Fruit fly (Drosophila melanogaster) whole organism, embryonic: ENCODE data around the gene Hrs.

Experiments
- Aef1 ChIP-seq: fragments of 200-800 bp; sonication (Bioruptor generic); IDR thresholded peaks from 3 replicates; pipeline ENCODE4 v1.3.6; 2022; ENCODE audit warnings: missing biosample characterization, missing genetic modification characterization
- Atf-2 ChIP-seq: fragments of 200-800 bp; sonication (Bioruptor generic); optimal IDR thresholded peaks from 2 replicates; lab custom pipeline; 2016; ENCODE audit warnings: missing biosample characterization, missing genetic modification characterization
- Atf3 ChIP-seq: fragments of 200-800 bp; sonication (Bioruptor generic); optimal IDR thresholded peaks from 3 replicates; lab custom pipeline; 2016; ENCODE audit warnings: missing biosample characterization, missing genetic modification characterization
- Bdp1 ChIP-seq: fragments of 200-800 bp; sonication (Bioruptor generic); optimal IDR thresholded peaks from 3 replicates; lab custom pipeline; 2016; ENCODE audit warnings: missing biosample characterization, missing genetic modification characterization
- CG11398 ChIP-seq: fragments of 200-800 bp; sonication (Bioruptor generic); optimal IDR thresholded peaks from 2 replicates; lab custom pipeline; 2016; ENCODE audit warnings: missing biosample characterization, missing genetic modification characterization
- CG1233 ChIP-seq: fragments of 200-800 bp; sonication (Bioruptor generic); optimal IDR thresholded peaks from 4 replicates; lab custom pipeline; 2018; ENCODE audit warnings: missing biosample characterization, mild to moderate bottlenecking, missing genetic modification characterization
- CG12659 ChIP-seq: fragments of 200-800 bp; sonication (Bioruptor generic); optimal IDR thresholded peaks from 3 replicates; lab custom pipeline; 2017; ENCODE audit warnings: mild to moderate bottlenecking, missing biosample characterization, missing genetic modification reagents, missing genetic modification characterization
- CG14860 ChIP-seq: fragments of 200-800 bp; sonication (Bioruptor generic); IDR thresholded peaks from 3 replicates; pipeline ENCODE4 v1.3.6; 2022; ENCODE audit warnings: missing biosample characterization, missing genetic modification characterization; ENCODE audit not compliant: partially characterized antibody
- CG15514 ChIP-seq: fragments of 200-800 bp; sonication (Bioruptor generic); optimal IDR thresholded peaks from 3 replicates; lab custom pipeline; 2017; ENCODE audit warnings: missing biosample characterization, missing genetic modification characterization, mild to moderate bottlenecking, moderate library complexity, missing genetic modification reagents
- CG16779 ChIP-seq: fragments of 200-800 bp; sonication (Bioruptor generic); IDR thresholded peaks from 2 replicates; pipeline ENCODE4 v1.3.6; 2022; ENCODE audit warnings: missing biosample characterization, missing genetic modification characterization
- CG16815 ChIP-seq: fragments of 200-800 bp; sonication (Bioruptor generic); optimal IDR thresholded peaks from 3 replicates; lab custom pipeline; 2017; ENCODE audit warnings: missing biosample characterization, mild to moderate bottlenecking, missing genetic modification characterization
- CG17385 ChIP-seq: fragments of 200-800 bp; sonication (Bioruptor generic); optimal IDR thresholded peaks from 3 replicates; lab custom pipeline; 2018; ENCODE audit warnings: missing biosample characterization, mild to moderate bottlenecking, missing genetic modification characterization
- CG17568 ChIP-seq: fragments of 200-800 bp; sonication (Bioruptor generic); optimal IDR thresholded peaks from 2 replicates; lab custom pipeline; 2018; ENCODE audit warnings: missing biosample characterization, mild to moderate bottlenecking, missing genetic modification characterization, moderate library complexity
- CG17912 ChIP-seq: fragments of 200-800 bp; sonication (Bioruptor generic); optimal IDR thresholded peaks from 2 replicates; lab custom pipeline; 2018; ENCODE audit warnings: missing biosample characterization, mild to moderate bottlenecking, missing genetic modification characterization
- CG18764 ChIP-seq: fragments of 200-800 bp; sonication (Bioruptor generic); optimal IDR thresholded peaks from 3 replicates; lab custom pipeline; 2016; ENCODE audit warnings: missing biosample characterization, missing genetic modification characterization
- CG2129 ChIP-seq: fragments of 200-800 bp; sonication (Bioruptor generic); IDR thresholded peaks from 2 replicates; pipeline ENCODE4 v1.3.6; 2022; ENCODE audit warnings: missing biosample characterization, missing genetic modification characterization; ENCODE audit not compliant: partially characterized antibody
- CG31388 ChIP-seq: fragments of 200-800 bp; sonication (Bioruptor generic); optimal IDR thresholded peaks from 2 replicates; lab custom pipeline; 2016; ENCODE audit warnings: missing biosample characterization, missing genetic modification characterization
- CG3163 ChIP-seq: fragments of 200-800 bp; sonication (Bioruptor generic); optimal IDR thresholded peaks from 3 replicates; lab custom pipeline; 2016; ENCODE audit warnings: missing biosample characterization, missing genetic modification characterization
- CG3407 ChIP-seq: fragments of 200-800 bp; sonication (Bioruptor generic); optimal IDR thresholded peaks from 2 replicates; lab custom pipeline; 2018; ENCODE audit warnings: missing biosample characterization, mild to moderate bottlenecking, missing genetic modification characterization
- CG43689 ChIP-seq: fragments of 200-800 bp; sonication (Bioruptor generic); IDR thresholded peaks from 2 replicates; pipeline ENCODE4 v1.3.6; 2022; ENCODE audit warnings: missing biosample characterization, missing genetic modification characterization
- CG6683 ChIP-seq: fragments of 200-800 bp; sonication (Bioruptor generic); optimal IDR thresholded peaks from 2 replicates; lab custom pipeline; 2017; ENCODE audit warnings: missing biosample characterization, mild to moderate bottlenecking, missing genetic modification characterization, missing genetic modification reagents
- CG8290 ChIP-seq, 3 experiments: fragments of 200-800 bp; sonication (Bioruptor generic); optimal IDR thresholded peaks; 2 replicates each; lab custom pipeline; 2016 to 2019; ENCODE audit warnings: missing biosample characterization in 3 of 3, missing genetic modification characterization in 3 of 3, mild to moderate bottlenecking in 2 of 3, moderate library complexity in 1 of 3
- CG8478 ChIP-seq: fragments of >200 bp; optimal IDR thresholded peaks from 2 replicates; lab custom pipeline; 2018
- CG8944 ChIP-seq: fragments of 200-800 bp; sonication (Bioruptor generic); optimal IDR thresholded peaks from 3 replicates; lab custom pipeline; 2016; ENCODE audit warnings: missing biosample characterization, missing genetic modification characterization
- Dref ChIP-seq: fragments of 200-800 bp; sonication (Bioruptor generic); IDR thresholded peaks from 2 replicates; pipeline ENCODE4 v1.3.6; 2022; ENCODE audit warnings: missing biosample characterization, missing genetic modification characterization
- HmgZ ChIP-seq: fragments of 200-800 bp; sonication (Bioruptor generic); optimal IDR thresholded peaks from 2 replicates; lab custom pipeline; 2018; ENCODE audit warnings: missing biosample characterization, mild to moderate bottlenecking, missing genetic modification characterization
- Meics ChIP-seq: fragments of 200-800 bp; sonication (Bioruptor generic); optimal IDR thresholded peaks from 2 replicates; lab custom pipeline; 2017; ENCODE audit warnings: missing biosample characterization, mild to moderate bottlenecking, missing genetic modification characterization
- Mes4 ChIP-seq: fragments of 200-800 bp; sonication (Bioruptor generic); optimal IDR thresholded peaks from 2 replicates; lab custom pipeline; 2016; ENCODE audit warnings: missing biosample characterization, missing genetic modification characterization
- Rx ChIP-seq: fragments of 200-800 bp; sonication (Bioruptor generic); IDR thresholded peaks from 2 replicates; pipeline ENCODE4 v1.3.6; 2022; ENCODE audit warnings: missing biosample characterization, missing genetic modification characterization
- Spps ChIP-seq: fragments of 200-800 bp; sonication (Bioruptor generic); optimal IDR thresholded peaks from 2 replicates; lab custom pipeline; 2018; ENCODE audit warnings: missing biosample characterization, mild to moderate bottlenecking, missing genetic modification characterization
- Trl ChIP-seq, 3 experiments: fragments of >200 bp in 2 of 3; fragments of 200-800 bp in 1 of 3; sonication (Bioruptor generic) in 1 of 3; optimal IDR thresholded peaks; 2 replicates in 1 of 3; 3 replicates in 2 of 3; lab custom pipeline; 2016 to 2017; ENCODE audit warnings: missing biosample characterization in 1 of 3, missing genetic modification characterization in 1 of 3
- Xbp1 ChIP-seq: fragments of 200-800 bp; sonication (Bioruptor generic); optimal IDR thresholded peaks from 3 replicates; lab custom pipeline; 2016; ENCODE audit warnings: missing biosample characterization, mild to moderate bottlenecking, missing genetic modification characterization
- abd-A ChIP-seq: fragments of 200-800 bp; sonication (Bioruptor generic); optimal IDR thresholded peaks from 3 replicates; lab custom pipeline; 2019; ENCODE audit warnings: missing biosample characterization, mild to moderate bottlenecking, missing genetic modification characterization, moderate library complexity
- bab2 ChIP-seq: fragments of 200-800 bp; sonication (Bioruptor generic); optimal IDR thresholded peaks from 2 replicates; lab custom pipeline; 2016; ENCODE audit warnings: missing biosample characterization, missing genetic modification characterization
- caup ChIP-seq: fragments of 200-800 bp; sonication (Bioruptor generic); optimal IDR thresholded peaks from 3 replicates; lab custom pipeline; 2017; ENCODE audit warnings: missing biosample characterization, mild to moderate bottlenecking, missing genetic modification characterization, moderate library complexity; ENCODE audit not compliant: severe bottlenecking
- chinmo ChIP-seq: fragments of 200-800 bp; sonication (Bioruptor generic); IDR thresholded peaks from 4 replicates; pipeline ENCODE4 v1.3.6; 2022; ENCODE audit warnings: missing biosample characterization, missing genetic modification characterization; ENCODE audit not compliant: partially characterized antibody
- fd64A ChIP-seq: fragments of 200-800 bp; sonication (Bioruptor generic); optimal IDR thresholded peaks from 3 replicates; lab custom pipeline; 2018; ENCODE audit warnings: missing biosample characterization, mild to moderate bottlenecking, missing genetic modification characterization
- gcm ChIP-seq: fragments of 200-800 bp; sonication (Bioruptor generic); optimal IDR thresholded peaks from 2 replicates; lab custom pipeline; 2019; ENCODE audit warnings: missing biosample characterization, mild to moderate bottlenecking, missing genetic modification characterization, moderate library complexity
- kni ChIP-seq: fragments of 200-800 bp; sonication (Bioruptor generic); optimal IDR thresholded peaks from 3 replicates; lab custom pipeline; 2017; ENCODE audit warnings: mild to moderate bottlenecking, missing biosample characterization, missing genetic modification reagents, missing genetic modification characterization
- maf-S ChIP-seq: fragments of 200-800 bp; sonication (Bioruptor generic); optimal IDR thresholded peaks from 2 replicates; lab custom pipeline; 2016; ENCODE audit warnings: missing biosample characterization, missing genetic modification characterization
- org-1 ChIP-seq: fragments of 200-800 bp; sonication (Bioruptor generic); optimal IDR thresholded peaks from 2 replicates; lab custom pipeline; 2017; ENCODE audit warnings: missing biosample characterization, missing genetic modification characterization
- row ChIP-seq: fragments of 200-800 bp; sonication (Bioruptor generic); IDR thresholded peaks from 3 replicates; pipeline ENCODE4 v1.3.6; 2022; ENCODE audit warnings: missing biosample characterization, missing genetic modification characterization
- schlank ChIP-seq: fragments of 200-800 bp; sonication (Bioruptor generic); optimal IDR thresholded peaks from 2 replicates; lab custom pipeline; 2018; ENCODE audit warnings: missing biosample characterization, mild to moderate bottlenecking, missing genetic modification characterization
- sens ChIP-seq: fragments of 200-800 bp; sonication (Bioruptor generic); peaks from one replicate; lab custom pipeline; 2016; ENCODE audit warnings: missing biosample characterization, missing genetic modification characterization
- slp2 ChIP-seq: fragments of 200-800 bp; sonication (Bioruptor generic); optimal IDR thresholded peaks from 2 replicates; lab custom pipeline; 2016; ENCODE audit warnings: missing biosample characterization, missing genetic modification characterization
- tll ChIP-seq, 2 experiments: fragments of 200-800 bp in 1 of 2; fragments of >200 bp in 1 of 2; sonication (Bioruptor generic) in 1 of 2; optimal IDR thresholded peaks; 2 replicates each; lab custom pipeline; 2017 to 2019; ENCODE audit warnings: missing biosample characterization in 2 of 2, missing genetic modification characterization in 2 of 2, mild to moderate bottlenecking in 1 of 2, moderate library complexity in 1 of 2
- trem ChIP-seq: fragments of 200-800 bp; optimal IDR thresholded peaks from 3 replicates; lab custom pipeline; 2019; ENCODE audit warnings: missing biosample characterization, mild to moderate bottlenecking, missing genetic modification characterization, moderate library complexity
- z ChIP-seq: fragments of 200-800 bp; sonication (Bioruptor generic); IDR thresholded peaks from 3 replicates; pipeline ENCODE4 v1.3.6; 2022; ENCODE audit warnings: missing biosample characterization, missing genetic modification characterization

The Hrs gene

dm6 chr2L:2731370-2732138, 8.2 kb upstream of the Hrs start (continued):
- TF ChIP-seq kni (no peak), CG3163 (GFP tag; lab: Kevin White, UChicago) (no peak), CG18764 (no peak), org-1 (GFP tag; lab: Kevin White, UChicago) (no peak), Aef1 (GFP tag; lab: Robert Waterston, UW) (0 out of 3 replicates have a peak, but pooled peaks have one; percentile 25), schlank (tag; lab: Kevin White, UChicago) (no peak), fd64A (GFP tag; lab: Kevin White, UChicago) (no peak), Rx (GFP tag; lab: Robert Waterston, UW) (peak; percentile 62; the same call in 1 of the 2 replicates), CG14860 (GFP tag; lab: Robert Waterston, UW) (no peak), Bdp1 (no peak), sens (GFP tag; lab: Kevin White, UChicago) (peak; percentile 79), HmgZ (tag; lab: Kevin White, UChicago) (no peak), CG15514 (peak; percentile 11), caup (GFP tag; lab: Kevin White, UChicago) (no peak), CG3407 (GFP tag; lab: Kevin White, UChicago) (no peak), Trl (optimal IDR thresholded peaks at IDR 0.05; lab: Kevin White, UChicago) (no peak), Trl (GFP tag; optimal IDR thresholded peaks at IDR 0.05; lab: Kevin White, UChicago) (no peak), CG43689 (no peak), CG8478 (lab: Kevin White, UChicago) (no peak), Meics (GFP tag; lab: Kevin White, UChicago) (peak; percentile 33), trem (no peak), CG11398 (GFP tag; lab: Kevin White, UChicago) (no peak), Dref (GFP tag; lab: Robert Waterston, UW) (no peak), abd-A (no peak), CG8290 (GFP tag; optimal IDR thresholded peaks at IDR 0.05; lab: Kevin White, UChicago) (no peak), CG8290 (tag; optimal IDR thresholded peaks at IDR 0.05; lab: Kevin White, UChicago) (peak in 1 of 2 experiments; percentile 24), CG31388 (GFP tag; lab: Kevin White, UChicago) (no peak), chinmo (GFP tag; lab: Robert Waterston, UW) (0 out of 4 replicates have a peak, but pooled peaks have one; percentile 68), Atf3 (GFP tag; lab: Kevin White, UChicago) (no peak), slp2 (GFP tag; lab: Kevin White, UChicago) (no peak), CG12659 (peak; percentile 19), gcm (GFP tag; lab: Kevin White, UChicago) (no peak), tll (GFP tag; optimal IDR thresholded peaks at IDR 0.05; lab: Kevin White, UChicago) (no peak), Spps (tag; lab: Kevin White, UChicago) (no peak), CG6683 (GFP tag; lab: Kevin White, UChicago) (no peak), CG1233 (GFP tag; lab: Kevin White, UChicago) (no peak), CG17568 (GFP tag; lab: Kevin White, UChicago) (no peak), Xbp1 (GFP tag; lab: Kevin White, UChicago) (peak; percentile 16), CG16815 (GFP tag; lab: Kevin White, UChicago) (no peak), bab2 (GFP tag; lab: Kevin White, UChicago) (peak; percentile 27), z (no peak), CG17912 (GFP tag; lab: Kevin White, UChicago) (no peak), row (peak; percentile 59; the same call in 2 of the 3 replicates), CG17385 (GFP tag; lab: Kevin White, UChicago) (peak; percentile 21), CG16779 (no peak), CG2129 (GFP tag; lab: Robert Waterston, UW) (no peak), maf-S (GFP tag; lab: Kevin White, UChicago) (no peak), Atf-2 (GFP tag; lab: Kevin White, UChicago) (no peak), CG8944 (no peak), Mes4 (GFP tag; lab: Kevin White, UChicago) (no peak)
